Fruit fly (Drosophila melanogaster): ENCODE measurements around the gene CG42637.

Gene CG42637

dm6 chr3L:19790929-19791687 is 2.3 kb downstream of the CG42637 start (continued):
- TF ChIP-seq NfI (GFP tag; optimal IDR thresholded peaks at IDR 0.05) (peak; percentile 70), dm (GFP tag; optimal IDR thresholded peaks at IDR 0.05) (peak; percentile 69), Usf (GFP tag; optimal IDR thresholded peaks at IDR 0.05) (peak; percentile 73), CG4328 (GFP tag; optimal IDR thresholded peaks at IDR 0.05) (peak; percentile 21), trem (tag; optimal IDR thresholded peaks at IDR 0.05) (peak; percentile 28), Ets97D (GFP tag; optimal IDR thresholded peaks at IDR 0.05) (peak; percentile 6), CG17802 (tag; optimal IDR thresholded peaks at IDR 0.05) (peak; percentile 33), tup (GFP tag; optimal IDR thresholded peaks at IDR 0.05) (peak; percentile 47), trh (GFP tag; optimal IDR thresholded peaks at IDR 0.05) (peak; percentile 22), CG17385 (GFP tag; optimal IDR thresholded peaks at IDR 0.05) (peak; percentile 48), Xbp1 (GFP tag; optimal IDR thresholded peaks at IDR 0.05) (peak; percentile 72), CG9932 (GFP tag; IDR thresholded peaks at IDR 0.05) (peak; percentile 71), az2 (GFP tag; optimal IDR thresholded peaks at IDR 0.05) (peak; percentile 59), CG12769 (tag; optimal IDR thresholded peaks at IDR 0.05) (peak; percentile 9), ham (GFP tag; IDR thresholded peaks at IDR 0.05) (no peak), CG10267 (tag; optimal IDR thresholded peaks at IDR 0.05) (peak; percentile 61), kni (GFP tag; optimal IDR thresholded peaks at IDR 0.05) (no peak), CG11504 (tag; optimal IDR thresholded peaks at IDR 0.05) (peak; percentile 70), Lim3 (GFP tag; IDR thresholded peaks at IDR 0.05) (no peak), ttk (GFP tag; IDR thresholded peaks at IDR 0.05) (peak; percentile 47; the same call in 1 of the 2 replicates), CG16815 (GFP tag; optimal IDR thresholded peaks at IDR 0.05) (peak; percentile 71), tgo (GFP tag; IDR thresholded peaks at IDR 0.05) (peak; percentile 26; the same call in 1 of the 3 replicates), hkb (optimal IDR thresholded peaks at IDR 0.05) (no peak), hkb (GFP tag; IDR thresholded peaks at IDR 0.05) (0 out of 2 replicates have a peak, but pooled peaks have one; percentile 23), fd96Cb (tag; optimal IDR thresholded peaks at IDR 0.05) (peak; percentile 67), CG13123 (GFP tag; optimal IDR thresholded peaks at IDR 0.05) (peak; percentile 28), Kr (GFP tag; optimal IDR thresholded peaks at IDR 0.05) (no peak), lilli (GFP tag; optimal IDR thresholded peaks at IDR 0.05) (peak; percentile 77), CG10462 (GFP tag; optimal IDR thresholded peaks at IDR 0.05) (peak; percentile 46), CG11247 (GFP tag; IDR thresholded peaks at IDR 0.05) (peak; percentile 24; the same call in 1 of the 2 replicates), ato (GFP tag; IDR thresholded peaks at IDR 0.05; ENCODE audit: partially characterized antibody) (peak; percentile 45; the same call in 1 of the 2 replicates), CG9437 (GFP tag; optimal IDR thresholded peaks at IDR 0.05) (peak; percentile 69), Dref (GFP tag; IDR thresholded peaks at IDR 0.05) (no peak), YL-1 (GFP tag; optimal IDR thresholded peaks at IDR 0.05) (no peak), cg (GFP tag; optimal IDR thresholded peaks at IDR 0.05) (peak; percentile 79), lola (GFP tag; optimal IDR thresholded peaks at IDR 0.05) (peak in 1 of 3 experiments; percentile 74), Oli (tag; optimal IDR thresholded peaks at IDR 0.05) (peak; percentile 74), NFAT (GFP tag; IDR thresholded peaks at IDR 0.05) (peak; percentile 29; the same call in 1 of the 2 replicates), danr (GFP tag; IDR thresholded peaks at IDR 0.05) (0 out of 2 replicates have a peak, but pooled peaks have one; percentile 11), CG15601 (tag; optimal IDR thresholded peaks at IDR 0.05) (peak; percentile 34), onecut (GFP tag; IDR thresholded peaks at IDR 0.05) (no peak), Hr3 (GFP tag; optimal IDR thresholded peaks at IDR 0.05) (peak; percentile 50), scrt (GFP tag; optimal IDR thresholded peaks at IDR 0.05) (no peak), CG2120 (GFP tag; optimal IDR thresholded peaks at IDR 0.05) (peak; percentile 87), slp2 (GFP tag; optimal IDR thresholded peaks at IDR 0.05) (peak; percentile 38), Myb (GFP tag; optimal IDR thresholded peaks at IDR 0.05) (peak; percentile 22), gce (GFP tag; IDR thresholded peaks at IDR 0.05) (no peak), insv (GFP tag; optimal IDR thresholded peaks at IDR 0.05) (peak in 1 of 2 experiments; percentile 45), CG7928 (GFP tag; optimal IDR thresholded peaks at IDR 0.05) (peak; percentile 30)
